Worm (Caenorhabditis elegans): ENCODE measurements around the gene sto-1.

ce11 chrX:7568684-7569289 lies 6.2 kb downstream of the sto-1 start:
- TF ChIP-seq ama-1 (optimal IDR thresholded peaks at IDR 0.05), result no peak
- TF ChIP-seq ceh-13 (GFP tag; optimal IDR thresholded peaks at IDR 0.05), result no peak
- TF ChIP-seq pes-1 (GFP tag; IDR thresholded peaks at IDR 0.05), result no peak
- no peak for TF ChIP-seq tbx-37 (GFP tag; conservative IDR thresholded peaks at IDR 0.05)
- no peak for TF ChIP-seq F13C5.2 (tag; optimal IDR thresholded peaks at IDR 0.05)
- no peak for TF ChIP-seq ets-7 (tag; optimal IDR thresholded peaks at IDR 0.05)
- TF ChIP-seq flt-1 (GFP tag; IDR thresholded peaks at IDR 0.05), result no peak
- TF ChIP-seq B0310.2 (tag; optimal IDR thresholded peaks at IDR 0.05), result no peak
- TF ChIP-seq hmg-4 (GFP tag; optimal IDR thresholded peaks at IDR 0.05), result no peak
- TF ChIP-seq ceh-36 (tag; optimal IDR thresholded peaks at IDR 0.05), result no peak
- no peak for TF ChIP-seq scrt-1 (GFP tag; IDR thresholded peaks at IDR 0.05)
- TF ChIP-seq tra-4 (tag; optimal IDR thresholded peaks at IDR 0.05), result no peak
- TF ChIP-seq tbx-11 (GFP tag; IDR thresholded peaks at IDR 0.05), result no peak
- no peak for TF ChIP-seq hmbx-1 (tag; optimal IDR thresholded peaks at IDR 0.05)

Measured in whole organism, early embryonic.